In the genomic region with DNA sequence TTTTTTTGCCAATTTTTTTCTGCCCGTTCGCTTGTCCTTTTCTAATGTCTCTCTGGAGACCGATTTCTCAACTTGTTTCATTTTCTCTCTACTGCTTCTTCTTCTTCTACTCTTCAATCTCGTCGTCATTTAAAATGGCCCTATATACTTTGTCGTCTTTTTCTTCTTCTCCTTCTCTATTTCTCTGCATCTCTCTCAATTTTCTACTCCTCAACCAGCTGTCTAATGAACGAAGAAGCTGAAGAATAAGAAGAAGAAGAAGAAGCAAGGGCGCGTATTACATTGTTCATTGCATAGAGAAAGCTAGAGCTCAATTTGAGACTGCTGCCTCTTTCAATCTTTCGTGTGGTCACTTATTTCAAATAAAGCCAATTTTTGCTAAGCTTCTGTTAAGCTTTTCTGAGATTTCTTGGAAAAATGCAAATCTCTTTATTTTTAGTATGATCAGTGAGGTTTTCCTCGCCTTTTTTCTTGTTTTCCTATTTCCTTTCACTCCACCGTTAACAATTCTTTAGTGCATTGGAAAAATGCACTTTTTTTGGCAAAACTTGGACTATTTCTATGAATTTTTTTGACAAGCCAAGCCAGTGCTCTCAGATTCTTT, we compare ENCODE assay signal across 7 worm cellular contexts.
TF ChIP-seq lines count a peak whose summit lies in the region.

No protein-coding gene starts in this region.

TF ChIP-seq in whole organism, L1 larva, 84 proteins besides CTCF, POLR2A, EP300 and RAD21 (continues in another document):
- TF ChIP-seq aly-2 (tag; optimal IDR thresholded peaks at IDR 0.05; lab: Kevin White, UChicago) (no peak), ceh-90 (tag; optimal IDR thresholded peaks at IDR 0.05; lab: Kevin White, UChicago) (no peak), hpl-2 (GFP tag; optimal IDR thresholded peaks at IDR 0.05; lab: Kevin White, UChicago) (no peak), lin-14 (GFP tag; optimal IDR thresholded peaks at IDR 0.05; lab: Kevin White, UChicago) (peak; percentile 87), nhr-71 (tag; optimal IDR thresholded peaks at IDR 0.05; lab: Kevin White, UChicago) (peak; percentile 37), efl-1 (optimal IDR thresholded peaks at IDR 0.05; lab: Kevin White, UChicago) (peak; percentile 24 to 29), efl-1 (GFP tag; optimal IDR thresholded peaks at IDR 0.05 in 1 of 2; lab: Kevin White, UChicago) (no peak), nhr-11 (tag; optimal IDR thresholded peaks at IDR 0.05; lab: Kevin White, UChicago) (no peak), snu-23 (GFP tag; optimal IDR thresholded peaks at IDR 0.05; lab: Kevin White, UChicago) (peak; percentile 31), lin-13 (GFP tag; optimal IDR thresholded peaks at IDR 0.05; lab: Kevin White, UChicago) (no peak), nhr-19 (GFP tag; conservative IDR thresholded peaks at IDR 0.05; lab: Robert Waterston, UW) (no peak), nhr-47 (tag; optimal IDR thresholded peaks at IDR 0.05; lab: Kevin White, UChicago) (peak; percentile 43)

TF ChIP-seq in whole organism, L2 larva, 48 proteins besides CTCF, POLR2A, EP300 and RAD21 (continues in another document):
- TF ChIP-seq unc-55 (GFP tag; optimal IDR thresholded peaks at IDR 0.05; lab: Kevin White, UChicago) (peak; percentile 33), ama-1 (optimal IDR thresholded peaks at IDR 0.05; lab: Kevin White, UChicago) (no peak), sem-4 (tag; optimal IDR thresholded peaks at IDR 0.05; lab: Kevin White, UChicago) (peak; percentile 59), alr-1 (tag; optimal IDR thresholded peaks at IDR 0.05; lab: Kevin White, UChicago) (no peak), lin-13 (GFP tag; optimal IDR thresholded peaks at IDR 0.05; lab: Kevin White, UChicago) (peak; percentile 30), C34F6.9 (tag; optimal IDR thresholded peaks at IDR 0.05; lab: Kevin White, UChicago) (peak; percentile 69), ceh-16 (tag; optimal IDR thresholded peaks at IDR 0.05; lab: Kevin White, UChicago) (no peak), mab-5 (tag; optimal IDR thresholded peaks at IDR 0.05; lab: Kevin White, UChicago) (peak; percentile 81), F13H6.1 (tag; optimal IDR thresholded peaks at IDR 0.05; lab: Kevin White, UChicago) (peak; percentile 36), aly-2 (tag; optimal IDR thresholded peaks at IDR 0.05; lab: Kevin White, UChicago) (no peak), lin-11 (tag; optimal IDR thresholded peaks at IDR 0.05; lab: Kevin White, UChicago) (no peak)

TF ChIP-seq in whole organism, L3 larva, 47 proteins besides CTCF, POLR2A, EP300 and RAD21:
- TF ChIP-seq nfya-1 (tag; optimal IDR thresholded peaks at IDR 0.05; lab: Kevin White, UChicago; ENCODE audit: insufficient read depth) (peak; percentile 38), egl-5 (tag; optimal IDR thresholded peaks at IDR 0.05; lab: Kevin White, UChicago) (peak; percentile 29), eor-1 (tag; optimal IDR thresholded peaks at IDR 0.05; lab: Kevin White, UChicago) (no peak), lin-39 (tag; optimal IDR thresholded peaks at IDR 0.05; lab: Kevin White, UChicago) (peak; percentile 44), nhr-25 (tag; optimal IDR thresholded peaks at IDR 0.05; lab: Kevin White, UChicago) (no peak)

TF ChIP-seq in whole organism, L4 larva, 104 proteins besides CTCF, POLR2A, EP300 and RAD21:
- TF ChIP-seq nhr-25 (tag; optimal IDR thresholded peaks at IDR 0.05; lab: Kevin White, UChicago; ENCODE audit: borderline replicate concordance, insufficient read depth) (no peak), nhr-10 (tag; optimal IDR thresholded peaks at IDR 0.05; lab: Kevin White, UChicago) (no peak), lin-13 (GFP tag; optimal IDR thresholded peaks at IDR 0.05; lab: Kevin White, UChicago) (no peak), zip-2 (tag; optimal IDR thresholded peaks at IDR 0.05; lab: Kevin White, UChicago) (no peak), gei-8 (GFP tag; optimal IDR thresholded peaks at IDR 0.05; lab: Kevin White, UChicago) (no peak), aha-1 (tag; lab: Kevin White, UChicago) (peak; percentile 45), lsy-2 (tag; optimal IDR thresholded peaks at IDR 0.05; lab: Kevin White, UChicago) (peak in 1 of 2 experiments; percentile 12), hlh-30 (tag; optimal IDR thresholded peaks at IDR 0.05; lab: Kevin White, UChicago; ENCODE audit: insufficient read depth) (no peak), hif-1 (tag; optimal IDR thresholded peaks at IDR 0.05; lab: Kevin White, UChicago) (no peak), nhr-48 (tag; optimal IDR thresholded peaks at IDR 0.05; lab: Kevin White, UChicago) (no peak), lir-3 (tag; optimal IDR thresholded peaks at IDR 0.05; lab: Kevin White, UChicago) (no peak), T20F7.1 (GFP tag; optimal IDR thresholded peaks at IDR 0.05; lab: Kevin White, UChicago) (no peak), hmg-1.1 (GFP tag; IDR thresholded peaks at IDR 0.05; lab: Robert Waterston, UW) (peak; percentile 57; the same call in 1 of the 2 replicates), fkh-10 (GFP tag; optimal IDR thresholded peaks at IDR 0.05; lab: Kevin White, UChicago) (peak; percentile 36)

TF ChIP-seq in whole organism, late embryonic, 69 proteins besides CTCF, POLR2A, EP300 and RAD21:
- peak; percentile 27 for TF ChIP-seq ceh-31 (tag; optimal IDR thresholded peaks at IDR 0.05; lab: Kevin White, UChicago)
- TF ChIP-seq lin-11 (tag; optimal IDR thresholded peaks at IDR 0.05; lab: Kevin White, UChicago): no peak
- peak; percentile 6 for TF ChIP-seq hlh-8 (tag; optimal IDR thresholded peaks at IDR 0.05; lab: Kevin White, UChicago)
- peak; percentile 79 for TF ChIP-seq unc-55 (GFP tag; optimal IDR thresholded peaks at IDR 0.05; lab: Kevin White, UChicago)
- TF ChIP-seq tbx-2 (tag; optimal IDR thresholded peaks at IDR 0.05; lab: Kevin White, UChicago): peak; percentile 35
- no peak for TF ChIP-seq ama-1 (optimal IDR thresholded peaks at IDR 0.05; lab: Kevin White, UChicago)
- TF ChIP-seq tbx-7 (tag; optimal IDR thresholded peaks at IDR 0.05; lab: Kevin White, UChicago): no peak
- TF ChIP-seq unc-42 (tag; optimal IDR thresholded peaks at IDR 0.05; lab: Kevin White, UChicago): peak; percentile 56
- no peak for TF ChIP-seq nhr-232 (tag; optimal IDR thresholded peaks at IDR 0.05; lab: Kevin White, UChicago)
- no peak for TF ChIP-seq ets-4 (tag; optimal IDR thresholded peaks at IDR 0.05; lab: Kevin White, UChicago)
- peak; percentile 5 for TF ChIP-seq ceh-19 (GFP tag; optimal IDR thresholded peaks at IDR 0.05; lab: Kevin White, UChicago)
TF ChIP-seq in whole organism, late embryonic: peak in this region for 6.

TF ChIP-seq in whole organism, midembryonic, 9 proteins besides CTCF, POLR2A, EP300 and RAD21:
- TF ChIP-seq ztf-23 (GFP tag; IDR thresholded peaks at IDR 0.05; lab: Robert Waterston, UW) (no peak), cog-1 (tag; optimal IDR thresholded peaks at IDR 0.05; lab: Kevin White, UChicago) (peak; percentile 5)

TF ChIP-seq in whole organism, mixed stage, embryonic, 35 proteins besides CTCF, POLR2A, EP300 and RAD21:
- TF ChIP-seq mab-5 (tag; optimal IDR thresholded peaks at IDR 0.05; lab: Kevin White, UChicago) (no peak), ces-1 (GFP tag; optimal IDR thresholded peaks at IDR 0.05; lab: Kevin White, UChicago) (peak; percentile 92), hlh-1 (tag; optimal IDR thresholded peaks at IDR 0.05; lab: Kevin White, UChicago) (peak; percentile 57), unc-120 (tag; optimal IDR thresholded peaks at IDR 0.05; lab: Kevin White, UChicago; ENCODE audit: poor library complexity, severe bottlenecking) (no peak), tbx-8 (GFP tag; optimal IDR thresholded peaks at IDR 0.05; lab: Kevin White, UChicago) (no peak), unc-62 (GFP tag; optimal IDR thresholded peaks at IDR 0.05; lab: Kevin White, UChicago) (peak; percentile 21)
